Worm (Caenorhabditis elegans): ENCODE measurements around the gene ttr-48.

ttr-48 gene

ce11 chrX:3853901-3854300 is 11.7 kb upstream of the ttr-48 start:
- peak; percentile 85 for TF ChIP-seq rnt-1 (tag; optimal IDR thresholded peaks at IDR 0.05)
- no peak for TF ChIP-seq nfya-1 (tag; optimal IDR thresholded peaks at IDR 0.05)

DNA sequence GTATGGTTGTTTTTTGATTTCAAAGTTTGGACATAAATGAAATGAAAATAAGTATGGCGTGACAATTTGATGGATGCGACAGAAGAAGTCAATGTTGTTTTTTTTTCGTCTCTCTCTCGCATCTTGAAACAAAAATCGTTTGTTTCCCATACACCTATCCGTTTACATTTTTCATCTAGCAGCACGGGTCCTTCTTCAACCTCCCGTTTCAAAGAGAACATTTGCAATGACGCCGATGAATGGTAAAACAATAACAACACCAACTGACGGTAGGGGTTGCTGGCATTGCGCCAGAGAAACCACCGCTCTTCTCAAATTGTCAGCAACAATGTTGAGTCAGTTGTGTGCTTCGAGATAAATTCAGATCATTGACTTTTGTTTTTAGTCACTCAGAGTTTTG is 3.1 kb downstream of the ttr-48 start:
- peak; percentile 5 for TF ChIP-seq rnt-1 (tag; optimal IDR thresholded peaks at IDR 0.05)
- no peak for TF ChIP-seq eyg-1 (tag; optimal IDR thresholded peaks at IDR 0.05)

DNA sequence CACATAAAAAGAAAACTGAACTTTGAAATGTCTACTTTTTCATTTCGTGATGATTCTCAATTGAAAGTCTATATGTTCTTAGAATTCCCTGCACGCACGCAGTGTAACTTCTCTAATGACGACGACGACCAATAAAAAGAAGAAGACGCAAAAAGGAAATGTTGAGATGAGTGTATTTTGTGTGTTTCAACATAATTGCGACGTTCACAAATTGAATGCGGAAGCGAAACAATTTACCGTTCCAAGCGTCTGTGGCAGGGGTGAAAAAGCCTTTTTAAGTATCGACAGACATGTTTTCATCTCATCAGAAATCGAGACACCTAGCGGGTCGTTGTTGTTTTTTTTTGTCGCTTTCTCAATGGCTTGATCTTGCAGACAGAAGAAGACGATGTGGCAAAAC is 3.6 kb downstream of the ttr-48 start:
- TF ChIP-seq ahr-1 (tag; optimal IDR thresholded peaks at IDR 0.05) (no peak), sox-4 (tag; optimal IDR thresholded peaks at IDR 0.05) (no peak), K02D7.2 (tag; optimal IDR thresholded peaks at IDR 0.05) (no peak), ceh-19 (GFP tag; optimal IDR thresholded peaks at IDR 0.05) (no peak), pag-3 (tag; optimal IDR thresholded peaks at IDR 0.05; ENCODE audit: borderline replicate concordance) (no peak)

DNA sequence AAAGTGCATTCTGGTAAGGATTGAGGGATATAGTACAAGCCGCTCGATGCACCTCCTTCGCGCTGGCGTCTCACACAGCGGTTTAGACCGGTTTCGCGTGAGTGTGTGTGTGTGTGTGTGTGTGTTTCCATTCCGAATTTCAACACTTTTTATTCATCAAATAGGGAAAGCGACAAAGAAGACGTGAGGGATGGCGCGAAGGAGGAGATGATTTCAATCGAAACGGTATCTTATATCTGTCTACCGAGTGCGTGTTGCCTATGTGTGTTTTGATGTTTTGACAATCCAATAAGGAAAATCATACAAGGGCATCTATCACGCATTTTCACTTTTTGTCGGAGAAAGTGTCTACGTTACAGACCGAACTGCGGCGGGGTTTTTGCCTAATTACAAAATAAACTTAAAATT is 4.5 kb downstream of the ttr-48 start:
- TF ChIP-seq ref-2 (tag; optimal IDR thresholded peaks at IDR 0.05) (peak; percentile 40), pha-4 (tag; optimal IDR thresholded peaks at IDR 0.05) (no peak)

DNA sequence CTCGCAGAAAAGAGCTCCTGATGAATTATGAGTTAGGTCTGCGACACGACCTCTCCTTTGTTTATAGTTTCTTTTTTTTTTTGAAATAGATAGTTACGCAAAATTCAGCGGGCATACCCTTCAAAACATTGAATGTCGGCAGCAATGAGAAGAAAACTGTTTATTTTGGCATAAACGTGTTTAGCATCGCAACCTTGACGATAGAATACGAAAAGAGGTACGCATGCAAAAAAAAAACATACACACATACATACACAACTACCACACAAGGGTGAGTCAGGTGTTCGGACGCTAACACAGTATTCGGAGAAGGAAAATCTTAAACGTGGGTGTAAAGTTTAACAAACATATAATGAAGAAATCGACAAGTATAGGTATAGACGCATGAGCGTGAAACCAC is 6.6 kb downstream of the ttr-48 start:
- TF ChIP-seq ceh-2 (tag; optimal IDR thresholded peaks at IDR 0.05) (no peak), hlh-13 (GFP tag; optimal IDR thresholded peaks at IDR 0.05) (no peak), ama-1 (optimal IDR thresholded peaks at IDR 0.05) (no peak), unc-55 (GFP tag; optimal IDR thresholded peaks at IDR 0.05) (no peak), odd-2 (tag; optimal IDR thresholded peaks at IDR 0.05) (no peak), Y22D7AL.16 (tag; optimal IDR thresholded peaks at IDR 0.05) (no peak), elt-4 (tag; optimal IDR thresholded peaks at IDR 0.05) (no peak), gmeb-2 (tag; optimal IDR thresholded peaks at IDR 0.05) (no peak), ceh-22 (tag; optimal IDR thresholded peaks at IDR 0.05) (no peak), lim-6 (tag; optimal IDR thresholded peaks at IDR 0.05) (no peak), ceh-19 (GFP tag; optimal IDR thresholded peaks at IDR 0.05) (no peak), ttx-3 (tag; optimal IDR thresholded peaks at IDR 0.05) (no peak), fkh-10 (GFP tag; optimal IDR thresholded peaks at IDR 0.05) (no peak)

DNA sequence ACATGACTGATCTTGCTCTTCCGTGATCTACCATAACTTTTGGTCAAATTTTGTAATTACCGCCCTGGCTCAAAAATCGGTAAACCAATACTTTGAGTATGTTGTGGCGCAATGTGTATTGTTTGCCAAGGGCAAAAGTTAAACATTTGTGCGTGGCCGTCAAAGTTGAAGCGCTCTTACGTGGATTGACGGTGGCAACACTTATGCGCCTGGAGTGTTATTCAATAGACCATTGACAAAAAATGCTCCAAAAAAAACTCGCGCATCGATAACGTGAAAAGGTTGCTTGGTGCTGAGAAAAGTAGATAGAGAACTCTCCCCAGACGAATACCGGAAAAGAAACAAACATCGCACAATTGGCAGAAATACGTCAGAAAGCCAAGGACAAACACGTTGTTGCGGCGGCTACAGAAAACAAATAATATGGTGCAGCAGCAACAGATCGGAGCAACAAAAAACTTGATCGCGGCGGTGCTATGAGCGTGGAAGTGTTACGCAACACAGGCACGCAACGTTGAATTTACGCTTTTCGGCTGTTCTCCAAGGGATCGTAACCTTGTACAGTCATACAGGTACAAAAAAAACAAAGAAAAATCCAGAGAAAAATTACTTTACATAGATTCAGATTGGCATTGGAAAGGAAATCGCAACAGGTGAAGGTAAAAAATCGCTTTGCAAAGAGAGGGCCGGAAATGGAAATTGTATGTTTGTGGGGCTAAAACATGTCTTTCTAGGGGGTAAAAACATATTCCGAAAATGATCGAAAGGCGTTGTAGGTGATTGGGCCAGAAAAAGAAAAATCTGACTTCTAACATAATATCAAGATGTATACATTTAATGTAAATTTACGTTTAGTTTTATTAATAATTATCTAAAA is 8.0 kb downstream of the ttr-48 start:
- no peak for TF ChIP-seq ceh-30 (tag; optimal IDR thresholded peaks at IDR 0.05)
- peak; percentile 15 for TF ChIP-seq dve-1 (tag; optimal IDR thresholded peaks at IDR 0.05)
- no peak for TF ChIP-seq ahr-1 (tag; optimal IDR thresholded peaks at IDR 0.05)

ce11 chrX:3832059-3832641 is 10.1 kb downstream of the ttr-48 start:
- TF ChIP-seq pat-9 (tag; optimal IDR thresholded peaks at IDR 0.05) (no peak), dmd-4 (tag; optimal IDR thresholded peaks at IDR 0.05; ENCODE audit: borderline replicate concordance) (no peak), T23F11.4 (GFP tag; optimal IDR thresholded peaks at IDR 0.05) (no peak), gmeb-2 (tag; optimal IDR thresholded peaks at IDR 0.05) (no peak), Y22D7AL.16 (tag; optimal IDR thresholded peaks at IDR 0.05) (no peak)

- TF ChIP-seq ama-1 (optimal IDR thresholded peaks at IDR 0.05) (no peak), ceh-6 (GFP tag; optimal IDR thresholded peaks at IDR 0.05) (no peak), unc-42 (tag; optimal IDR thresholded peaks at IDR 0.05) (no peak), fkh-6 (tag; optimal IDR thresholded peaks at IDR 0.05) (no peak), ttx-3 (tag; optimal IDR thresholded peaks at IDR 0.05) (no peak), pqm-1 (tag; optimal IDR thresholded peaks at IDR 0.05) (no peak), pax-1 (tag; optimal IDR thresholded peaks at IDR 0.05) (no peak), nfya-1 (tag; optimal IDR thresholded peaks at IDR 0.05) (no peak), ceh-18 (tag; optimal IDR thresholded peaks at IDR 0.05) (no peak), elt-2 (tag; optimal IDR thresholded peaks at IDR 0.05) (no peak), unc-86 (tag; optimal IDR thresholded peaks at IDR 0.05) (no peak), hlh-8 (tag; optimal IDR thresholded peaks at IDR 0.05) (no peak), F13H6.1 (tag; optimal IDR thresholded peaks at IDR 0.05) (no peak), dve-1 (tag; optimal IDR thresholded peaks at IDR 0.05) (no peak), ref-2 (tag; optimal IDR thresholded peaks at IDR 0.05) (no peak), unc-55 (GFP tag; optimal IDR thresholded peaks at IDR 0.05) (no peak)
Measured at ce11 chrX:3830872-3831271, 11.4 kb downstream of the ttr-48 start.

Measured in whole organism, late embryonic.